Worm (Caenorhabditis elegans): ENCODE measurements around the gene sri-45.

DNA sequence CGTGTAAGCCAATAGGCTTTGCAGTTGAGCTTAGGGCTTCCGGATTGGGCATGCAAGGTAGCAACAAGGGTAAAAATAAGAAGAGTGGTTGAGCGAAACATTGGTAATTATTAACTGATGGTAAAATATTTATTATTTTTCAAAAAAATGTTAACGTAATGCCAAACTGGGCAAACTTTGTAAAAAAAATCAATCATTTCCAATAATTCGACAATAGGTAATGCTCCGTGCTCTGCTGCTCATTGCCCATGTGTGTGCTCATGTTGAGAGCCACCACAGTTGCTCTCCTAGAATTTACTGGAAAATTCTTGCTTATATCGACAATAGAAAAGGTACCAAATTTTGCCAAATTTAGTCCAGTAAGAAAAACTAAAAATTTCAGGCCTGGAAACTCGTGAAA is 19.0 kb upstream of the sri-45 start, which contains the start of the genes T02H6.10 and T02H6.8:
- TF ChIP-seq snpc-4 (tag; optimal IDR thresholded peaks at IDR 0.05), result no peak
- TF ChIP-seq pha-4 (tag; optimal IDR thresholded peaks at IDR 0.05), result no peak
- TF ChIP-seq ces-1 (GFP tag; optimal IDR thresholded peaks at IDR 0.05), result no peak
- TF ChIP-seq nhr-237 (tag; optimal IDR thresholded peaks at IDR 0.05), result no peak
- TF ChIP-seq ham-2 (GFP tag; optimal IDR thresholded peaks at IDR 0.05), result no peak
